Worm (Caenorhabditis elegans): Measurements from ENCODE around the gene col-123.

col-123 gene

ce11 chrIV:9821621-9822020, at the start of gene col-123:
TSS of gene col-123 (plus strand) at chrIV:9821921.
- TF ChIP-seq nhr-12 (tag; optimal IDR thresholded peaks at IDR 0.05) = no peak
- no peak for TF ChIP-seq ceh-43 (GFP tag; optimal IDR thresholded peaks at IDR 0.05)
- no peak for TF ChIP-seq ztf-11 (tag; optimal IDR thresholded peaks at IDR 0.05)
- TF ChIP-seq snpc-4 (tag; optimal IDR thresholded peaks at IDR 0.05) = no peak

ce11 chrIV:9772096-9772720, 49.5 kb upstream of the col-123 start, which contains the start of gene cav-1:
TSS of gene cav-1 (plus strand) at chrIV:9772510.
- TF ChIP-seq pha-4 (tag; optimal IDR thresholded peaks at IDR 0.05) = no peak
- TF ChIP-seq elt-3 (tag; optimal IDR thresholded peaks at IDR 0.05) = no peak
- peak; percentile 82 for TF ChIP-seq cnd-1 (tag; optimal IDR thresholded peaks at IDR 0.05)
- peak; percentile 52 for TF ChIP-seq unc-62 (GFP tag; optimal IDR thresholded peaks at IDR 0.05)
- TF ChIP-seq nhr-28 (tag; optimal IDR thresholded peaks at IDR 0.05) = no peak
- peak; percentile 22 for TF ChIP-seq ceh-83 (GFP tag; optimal IDR thresholded peaks at IDR 0.05)
- TF ChIP-seq lsy-2 (tag; optimal IDR thresholded peaks at IDR 0.05) = peak; percentile 14
- no peak for TF ChIP-seq nhr-12 (tag; optimal IDR thresholded peaks at IDR 0.05)
- TF ChIP-seq mab-5 (tag; optimal IDR thresholded peaks at IDR 0.05) = no peak
- TF ChIP-seq zip-8 (tag; optimal IDR thresholded peaks at IDR 0.05) = no peak
- TF ChIP-seq ham-2 (GFP tag; optimal IDR thresholded peaks at IDR 0.05) = no peak
- peak; percentile 63 for TF ChIP-seq mls-2 (tag; optimal IDR thresholded peaks at IDR 0.05)
- no peak for TF ChIP-seq M03D4.4 (tag; optimal IDR thresholded peaks at IDR 0.05)
- TF ChIP-seq drap-1 (GFP tag; optimal IDR thresholded peaks at IDR 0.05) = peak; percentile 30
- TF ChIP-seq sptf-1 (tag; optimal IDR thresholded peaks at IDR 0.05) = no peak
- no peak for TF ChIP-seq ceh-43 (GFP tag; optimal IDR thresholded peaks at IDR 0.05)
- TF ChIP-seq ces-1 (GFP tag; optimal IDR thresholded peaks at IDR 0.05) = no peak
- no peak for TF ChIP-seq unc-120 (tag; optimal IDR thresholded peaks at IDR 0.05; ENCODE audit: poor library complexity, severe bottlenecking)
- TF ChIP-seq hlh-1 (tag; optimal IDR thresholded peaks at IDR 0.05) = peak; percentile 72
- no peak for TF ChIP-seq blmp-1 (tag; optimal IDR thresholded peaks at IDR 0.05)
- peak; percentile 64 for TF ChIP-seq ceh-39 (tag; optimal IDR thresholded peaks at IDR 0.05)
- TF ChIP-seq mep-1 (tag; optimal IDR thresholded peaks at IDR 0.05) = no peak
- TF ChIP-seq tbx-8 (GFP tag; optimal IDR thresholded peaks at IDR 0.05) = no peak
- no peak for TF ChIP-seq nhr-76 (tag; optimal IDR thresholded peaks at IDR 0.05)
- no peak for TF ChIP-seq unc-39 (tag; optimal IDR thresholded peaks at IDR 0.05)
- no peak for TF ChIP-seq nhr-237 (tag; optimal IDR thresholded peaks at IDR 0.05)
- TF ChIP-seq lin-32 (GFP tag; optimal IDR thresholded peaks at IDR 0.05) = peak; percentile 57
- TF ChIP-seq elt-1 (tag; optimal IDR thresholded peaks at IDR 0.05; ENCODE audit: borderline replicate concordance, insufficient read depth) = no peak
- no peak for TF ChIP-seq flh-1 (GFP tag; optimal IDR thresholded peaks at IDR 0.05)
- peak; percentile 65 for TF ChIP-seq ztf-11 (tag; optimal IDR thresholded peaks at IDR 0.05)
- peak; percentile 40 for TF ChIP-seq nhr-2 (tag; optimal IDR thresholded peaks at IDR 0.05)
- no peak for TF ChIP-seq bed-3 (GFP tag; optimal IDR thresholded peaks at IDR 0.05)
- no peak for TF ChIP-seq sem-2 (GFP tag; optimal IDR thresholded peaks at IDR 0.05)
- TF ChIP-seq snpc-4 (tag; optimal IDR thresholded peaks at IDR 0.05) = no peak
- TF ChIP-seq lin-13 (tag; optimal IDR thresholded peaks at IDR 0.05) = peak; percentile 10

ce11 chrIV:9773441-9773840, 48.3 kb upstream of the col-123 start:
- TF ChIP-seq nhr-2 (tag; optimal IDR thresholded peaks at IDR 0.05) (peak; percentile 42), cnd-1 (tag; optimal IDR thresholded peaks at IDR 0.05) (peak; percentile 50), ces-1 (GFP tag; optimal IDR thresholded peaks at IDR 0.05) (no peak), lsy-2 (tag; optimal IDR thresholded peaks at IDR 0.05) (peak; percentile 78), ceh-39 (tag; optimal IDR thresholded peaks at IDR 0.05) (peak; percentile 13), nhr-237 (tag; optimal IDR thresholded peaks at IDR 0.05) (no peak), ceh-43 (GFP tag; optimal IDR thresholded peaks at IDR 0.05) (peak; percentile 2)

- TF ChIP-seq ces-1 (GFP tag; optimal IDR thresholded peaks at IDR 0.05) (peak; percentile 47), mab-5 (tag; optimal IDR thresholded peaks at IDR 0.05) (no peak), nhr-237 (tag; optimal IDR thresholded peaks at IDR 0.05) (peak; percentile 26), mep-1 (tag; optimal IDR thresholded peaks at IDR 0.05) (peak; percentile 32)
Observed at ce11 chrIV:9777535-9777934, 44.2 kb upstream of the col-123 start, which contains the start of gene sna-2. TSS of gene sna-2 (minus strand) at chrIV:9777634.
